Fruit fly (Drosophila melanogaster) whole organism, embryonic: Measurements from ENCODE around the gene CG8206.

Experiments used
- Adf1 ChIP-seq: fragments of 200-800 bp; sonication (Bioruptor generic); IDR thresholded peaks from 2 replicates; pipeline ENCODE4 v1.3.6; 2022; ENCODE audit warnings: missing biosample characterization, missing genetic modification characterization
- Atf-2 ChIP-seq: fragments of 200-800 bp; sonication (Bioruptor generic); optimal IDR thresholded peaks from 2 replicates; lab custom pipeline; 2016; ENCODE audit warnings: missing biosample characterization, missing genetic modification characterization
- Blimp-1 ChIP-seq: fragments of 200-800 bp; sonication (Bioruptor generic); optimal IDR thresholded peaks from 3 replicates; lab custom pipeline; 2018; ENCODE audit warnings: missing biosample characterization, missing genetic modification characterization, mild to moderate bottlenecking, moderate library complexity, missing genetic modification reagents
- CG10267 ChIP-seq: fragments of 200-800 bp; sonication (Bioruptor generic); optimal IDR thresholded peaks from 2 replicates; lab custom pipeline; 2018; ENCODE audit warnings: missing biosample characterization, mild to moderate bottlenecking, missing genetic modification characterization, moderate library complexity
- CG10654 ChIP-seq: fragments of 200-800 bp; sonication (Bioruptor generic); optimal IDR thresholded peaks from 2 replicates; lab custom pipeline; 2016; ENCODE audit warnings: missing biosample characterization, missing genetic modification characterization
- CG11456 ChIP-seq: fragments of 200-800 bp; sonication (Bioruptor generic); IDR thresholded peaks from 3 replicates; pipeline ENCODE4 v1.3.6; 2022; ENCODE audit warnings: missing biosample characterization, missing genetic modification characterization
- CG12659 ChIP-seq: fragments of 200-800 bp; sonication (Bioruptor generic); optimal IDR thresholded peaks from 3 replicates; lab custom pipeline; 2017; ENCODE audit warnings: mild to moderate bottlenecking, missing biosample characterization, missing genetic modification reagents, missing genetic modification characterization
- CG12769 ChIP-seq: fragments of 200-800 bp; sonication (Bioruptor generic); optimal IDR thresholded peaks from 2 replicates; lab custom pipeline; 2019; ENCODE audit warnings: missing biosample characterization, mild to moderate bottlenecking, missing genetic modification characterization, moderate library complexity
- CG15269 ChIP-seq: fragments of 200-800 bp; sonication (Bioruptor generic); optimal IDR thresholded peaks from 2 replicates; lab custom pipeline; 2018; ENCODE audit warnings: missing biosample characterization, mild to moderate bottlenecking, missing genetic modification characterization, moderate library complexity
- CG15514 ChIP-seq: fragments of 200-800 bp; sonication (Bioruptor generic); optimal IDR thresholded peaks from 3 replicates; lab custom pipeline; 2017; ENCODE audit warnings: missing biosample characterization, missing genetic modification characterization, mild to moderate bottlenecking, moderate library complexity, missing genetic modification reagents
- CG17361 ChIP-seq: fragments of 200-800 bp; sonication (Bioruptor generic); IDR thresholded peaks from 3 replicates; pipeline ENCODE4 v1.3.6; 2022; ENCODE audit warnings: missing biosample characterization, missing genetic modification characterization
- CG17829 ChIP-seq: fragments of 200-800 bp; optimal IDR thresholded peaks from 2 replicates; lab custom pipeline; 2019; ENCODE audit warnings: missing biosample characterization, mild to moderate bottlenecking, missing genetic modification characterization, moderate library complexity
- CG30020 ChIP-seq: fragments of 200-800 bp; optimal IDR thresholded peaks from 2 replicates; lab custom pipeline; 2019; ENCODE audit warnings: missing biosample characterization, mild to moderate bottlenecking, missing genetic modification characterization, moderate library complexity
- CG3281 ChIP-seq: fragments of 200-800 bp; sonication (Bioruptor generic); optimal IDR thresholded peaks from 3 replicates; lab custom pipeline; 2017; ENCODE audit warnings: missing biosample characterization, mild to moderate bottlenecking, missing genetic modification characterization
- CG3407 ChIP-seq: fragments of 200-800 bp; sonication (Bioruptor generic); optimal IDR thresholded peaks from 2 replicates; lab custom pipeline; 2018; ENCODE audit warnings: missing biosample characterization, mild to moderate bottlenecking, missing genetic modification characterization
- CG3726 ChIP-seq: fragments of 200-800 bp; sonication (Bioruptor generic); IDR thresholded peaks from 3 replicates; pipeline ENCODE4, ENCODE4 v1.3.6; 2022; ENCODE audit warnings: missing biosample characterization, missing genetic modification characterization
- CG3995 ChIP-seq: fragments of 200-800 bp; sonication (Bioruptor generic); optimal IDR thresholded peaks from 3 replicates; lab custom pipeline; 2016; ENCODE audit warnings: missing biosample characterization, missing genetic modification characterization
- CG4328 ChIP-seq: fragments of 200-800 bp; sonication (Bioruptor generic); optimal IDR thresholded peaks from 3 replicates; lab custom pipeline; 2017; ENCODE audit warnings: missing biosample characterization, missing genetic modification reagents, missing genetic modification characterization
- CG6654 ChIP-seq: fragments of 200-800 bp; sonication (Bioruptor generic); optimal IDR thresholded peaks from 2 replicates; lab custom pipeline; 2017; ENCODE audit warnings: missing biosample characterization, mild to moderate bottlenecking, missing genetic modification characterization
- CG6813 ChIP-seq: fragments of 200-800 bp; sonication (Bioruptor generic); optimal IDR thresholded peaks from 2 replicates; lab custom pipeline; 2017; ENCODE audit warnings: missing biosample characterization, missing genetic modification characterization, mild to moderate bottlenecking, moderate library complexity, missing genetic modification reagents
- CG7928 ChIP-seq: fragments of 200-800 bp; sonication (Bioruptor generic); optimal IDR thresholded peaks from 2 replicates; lab custom pipeline; 2017; ENCODE audit warnings: missing biosample characterization, mild to moderate bottlenecking, missing genetic modification characterization
- CTCF ChIP-seq: fragments of 200-800 bp; sonication (Bioruptor generic); optimal IDR thresholded peaks from 2 replicates; lab custom pipeline; 2017; ENCODE audit warnings: missing biosample characterization, mild to moderate bottlenecking, missing genetic modification characterization, moderate library complexity
- Camta ChIP-seq: fragments of 200-800 bp; sonication (Bioruptor generic); optimal IDR thresholded peaks from 2 replicates; lab custom pipeline; 2016; ENCODE audit warnings: missing biosample characterization, missing genetic modification characterization
- Chrac-16 ChIP-seq: fragments of 200-800 bp; sonication (Bioruptor generic); optimal IDR thresholded peaks from 3 replicates; lab custom pipeline; 2016; ENCODE audit warnings: missing biosample characterization, missing genetic modification characterization
- Deaf1 ChIP-seq: fragments of 200-800 bp; optimal IDR thresholded peaks from 3 replicates; lab custom pipeline; 2019; ENCODE audit warnings: missing biosample characterization, mild to moderate bottlenecking, missing genetic modification characterization, moderate library complexity
- HLH4C ChIP-seq: fragments of 200-800 bp; sonication (Bioruptor generic); IDR thresholded peaks from 3 replicates; pipeline ENCODE4 v1.3.6; 2022; ENCODE audit warnings: missing biosample characterization, missing genetic modification characterization; ENCODE audit not compliant: partially characterized antibody
- Lhr ChIP-seq: fragments of 200-800 bp; sonication (Bioruptor generic); optimal IDR thresholded peaks from 3 replicates; lab custom pipeline; 2017; ENCODE audit warnings: mild to moderate bottlenecking, missing biosample characterization, missing genetic modification reagents, missing genetic modification characterization
- MBD-R2 ChIP-seq: fragments of 200-800 bp; sonication (Bioruptor generic); IDR thresholded peaks from 2 replicates; pipeline ENCODE4 v1.3.6; 2022; ENCODE audit warnings: missing biosample characterization, missing genetic modification characterization
- MESR4 ChIP-seq: fragments of 200-800 bp; sonication (Bioruptor generic); optimal IDR thresholded peaks from 2 replicates; lab custom pipeline; 2018; ENCODE audit warnings: missing biosample characterization, mild to moderate bottlenecking, missing genetic modification characterization, moderate library complexity
- Side ChIP-seq: fragments of 200-800 bp; sonication (Bioruptor generic); optimal IDR thresholded peaks from 2 replicates; lab custom pipeline; 2016; ENCODE audit warnings: missing biosample characterization, missing genetic modification characterization
- Stat92E ChIP-seq, 3 experiments: fragments of >200 bp in 2 of 3; fragments of 200-800 bp in 1 of 3; sonication (Bioruptor generic) in 1 of 3; optimal IDR thresholded peaks; 2 replicates each; lab custom pipeline; 2017 to 2019; ENCODE audit warnings: missing biosample characterization in 3 of 3, missing genetic modification characterization in 3 of 3, mild to moderate bottlenecking in 1 of 3, moderate library complexity in 1 of 3
- YL-1 ChIP-seq: fragments of 200-800 bp; sonication (Bioruptor generic); optimal IDR thresholded peaks from 3 replicates; lab custom pipeline; 2017; ENCODE audit warnings: missing biosample characterization, mild to moderate bottlenecking, missing genetic modification characterization
- abd-A ChIP-seq: fragments of 200-800 bp; sonication (Bioruptor generic); optimal IDR thresholded peaks from 3 replicates; lab custom pipeline; 2019; ENCODE audit warnings: missing biosample characterization, mild to moderate bottlenecking, missing genetic modification characterization, moderate library complexity
- amos ChIP-seq: fragments of 200-800 bp; sonication (Bioruptor generic); IDR thresholded peaks from 2 replicates; pipeline ENCODE4 v1.3.6; 2022; ENCODE audit warnings: missing biosample characterization, missing genetic modification characterization; ENCODE audit not compliant: partially characterized antibody
- danr ChIP-seq: fragments of 200-800 bp; sonication (Bioruptor generic); IDR thresholded peaks from 2 replicates; pipeline ENCODE4 v1.3.6; 2022; ENCODE audit warnings: missing biosample characterization, missing genetic modification characterization
- esg ChIP-seq: fragments of 200-800 bp; sonication (Bioruptor generic); conservative IDR thresholded peaks from 2 replicates; pipeline ENCODE4 v1.3.6; 2022; ENCODE audit warnings: missing biosample characterization, missing genetic modification characterization
- gcm2 ChIP-seq: fragments of 200-800 bp; sonication (Bioruptor generic); optimal IDR thresholded peaks from 2 replicates; lab custom pipeline; 2016; ENCODE audit warnings: missing biosample characterization, missing genetic modification characterization
- lilli ChIP-seq: fragments of 200-800 bp; sonication (Bioruptor generic); optimal IDR thresholded peaks from 3 replicates; lab custom pipeline; 2016; ENCODE audit warnings: missing biosample characterization, missing genetic modification characterization
- lov ChIP-seq, 2 experiments: fragments of 200-800 bp in 1 of 2; fragments of >200 bp in 1 of 2; sonication (Bioruptor generic) in 1 of 2; IDR thresholded peaks in 1 of 2; optimal IDR thresholded peaks in 1 of 2; 2 replicates in 1 of 2; 3 replicates in 1 of 2; pipeline versions ENCODE4 v1.3.6 to Lab custom; 2017 to 2022; ENCODE audit warnings: missing biosample characterization in 1 of 2, missing genetic modification characterization in 1 of 2
- peb ChIP-seq: fragments of 200-800 bp; sonication (Bioruptor generic); IDR thresholded peaks from 2 replicates; pipeline ENCODE4 v1.3.6; 2022; ENCODE audit warnings: missing biosample characterization, missing genetic modification characterization
- phol ChIP-seq: fragments of 200-800 bp; sonication (Bioruptor generic); optimal IDR thresholded peaks from 3 replicates; lab custom pipeline; 2018; ENCODE audit warnings: missing biosample characterization, mild to moderate bottlenecking, missing genetic modification characterization, moderate library complexity
- pzg ChIP-seq: fragments of 200-800 bp; sonication (Bioruptor generic); optimal IDR thresholded peaks from 3 replicates; lab custom pipeline; 2018; ENCODE audit warnings: missing biosample characterization, mild to moderate bottlenecking, missing genetic modification characterization, moderate library complexity
- ro ChIP-seq: fragments of 200-800 bp; sonication (Bioruptor generic); IDR thresholded peaks from 2 replicates; pipeline ENCODE4 v1.3.6; 2022; ENCODE audit warnings: missing biosample characterization, missing genetic modification characterization
- salm ChIP-seq: fragments of 200-800 bp; sonication (Bioruptor generic); optimal IDR thresholded peaks from 2 replicates; lab custom pipeline; 2018; ENCODE audit warnings: missing biosample characterization, mild to moderate bottlenecking, missing genetic modification characterization
- sens-2 ChIP-seq: fragments of 200-800 bp; sonication (Bioruptor generic); IDR thresholded peaks from 2 replicates; pipeline ENCODE4 v1.3.6; 2022; ENCODE audit warnings: missing biosample characterization, missing genetic modification characterization
- sisA ChIP-seq: fragments of 200-800 bp; sonication (Bioruptor generic); IDR thresholded peaks from 2 replicates; pipeline ENCODE4 v1.3.6; 2022; ENCODE audit warnings: missing biosample characterization, missing genetic modification characterization
- unc-4 ChIP-seq: fragments of 200-800 bp; sonication (Bioruptor generic); IDR thresholded peaks from 2 replicates; pipeline ENCODE4 v1.3.6; 2022; ENCODE audit warnings: missing biosample characterization, missing genetic modification characterization; ENCODE audit not compliant: partially characterized antibody
- vnd ChIP-seq: fragments of 200-800 bp; sonication (Bioruptor generic); IDR thresholded peaks from 3 replicates; pipeline ENCODE4 v1.3.6; 2022; ENCODE audit warnings: missing biosample characterization, missing genetic modification characterization; ENCODE audit not compliant: partially characterized antibody
- wor ChIP-seq: fragments of 200-800 bp; sonication (Bioruptor generic); IDR thresholded peaks from 2 replicates; pipeline ENCODE4 v1.3.6; 2022; ENCODE audit warnings: missing biosample characterization, missing genetic modification characterization
- yki ChIP-seq: fragments of >200 bp; optimal IDR thresholded peaks from 3 replicates; lab custom pipeline; 2018

Gene CG8206

dm6 chrX:15701047-15701446 lies 38.0 kb upstream of the CG8206 start, which contains the start of gene CG9240 (continued):
- TF ChIP-seq unc-4 (GFP tag; lab: Robert Waterston, UW), result 0 out of 2 replicates have a peak, but pooled peaks have one; percentile 21
- TF ChIP-seq CG17829 (tag; lab: Kevin White, UChicago), result peak; percentile 18
- no peak for TF ChIP-seq sens-2 (GFP tag; lab: Robert Waterston, UW)
- peak; percentile 28; the same call in 1 of the 2 replicates for TF ChIP-seq amos (GFP tag; lab: Robert Waterston, UW)
- TF ChIP-seq MESR4 (GFP tag; lab: Kevin White, UChicago), result peak; percentile 56
- no peak for TF ChIP-seq CG15269
- TF ChIP-seq CG10654 (GFP tag; lab: Kevin White, UChicago), result no peak
- peak; percentile 25 for TF ChIP-seq CG3281 (GFP tag; lab: Kevin White, UChicago)
- TF ChIP-seq CG3726 (GFP tag; lab: Robert Waterston, UW), result no peak
- TF ChIP-seq Deaf1 (tag; lab: Kevin White, UChicago), result no peak
- 0 out of 2 replicates have a peak, but pooled peaks have one; percentile 14 for TF ChIP-seq Adf1
- TF ChIP-seq Chrac-16 (GFP tag; lab: Kevin White, UChicago), result no peak
- TF ChIP-seq pzg (GFP tag; lab: Kevin White, UChicago), result peak; percentile 69
- TF ChIP-seq CG7928 (GFP tag; lab: Kevin White, UChicago), result peak; percentile 98
- TF ChIP-seq gcm2, result no peak
- TF ChIP-seq Side (GFP tag; lab: Kevin White, UChicago), result no peak
- TF ChIP-seq Camta (GFP tag; lab: Kevin White, UChicago), result no peak
- TF ChIP-seq CG3995 (GFP tag; lab: Kevin White, UChicago), result peak; percentile 28
- TF ChIP-seq CG10267 (tag; lab: Kevin White, UChicago), result peak; percentile 4
- TF ChIP-seq MBD-R2 (GFP tag; lab: Robert Waterston, UW), result peak; percentile 87
- TF ChIP-seq Stat92E (GFP tag; optimal IDR thresholded peaks at IDR 0.05; lab: Kevin White, UChicago), result no peak
- TF ChIP-seq esg (GFP tag; lab: Robert Waterston, UW), result no peak
- TF ChIP-seq CG3407 (GFP tag; lab: Kevin White, UChicago), result no peak
- peak; percentile 41 for TF ChIP-seq YL-1 (GFP tag; lab: Kevin White, UChicago)
- TF ChIP-seq phol (tag; lab: Kevin White, UChicago), result peak; percentile 12
- TF ChIP-seq CG15514, result peak; percentile 69
- TF ChIP-seq ro, result no peak
- TF ChIP-seq yki, result no peak
- no peak for TF ChIP-seq abd-A
- TF ChIP-seq, all 482 proteins: peak for 46

DNA sequence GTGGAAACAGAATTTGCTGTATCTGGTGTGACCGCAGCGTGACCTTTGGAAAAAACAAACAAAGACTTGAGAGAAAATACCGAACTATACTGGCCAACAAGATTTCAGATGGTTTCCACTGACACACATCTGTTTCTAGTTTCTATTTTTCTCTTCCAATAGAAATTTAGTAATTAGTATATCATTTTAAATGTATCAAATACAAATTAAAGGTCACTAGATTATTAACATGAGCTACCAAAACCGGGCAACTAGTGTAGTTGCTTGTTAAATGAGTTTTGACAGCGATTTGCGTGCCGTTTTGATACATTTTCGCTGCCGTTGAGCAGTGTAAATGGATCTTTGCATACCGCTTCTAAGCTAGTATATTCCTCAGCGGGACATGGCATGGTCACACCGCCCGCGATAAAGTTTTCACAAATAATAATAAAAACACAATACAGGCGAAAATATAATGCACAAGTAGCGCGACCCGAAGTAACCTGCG lies 35.3 kb upstream of the CG8206 start, which contains the start of the genes Pis and Hap40:
Gene Pis, minus strand, starts transcription at position 51 of the 487 bp plus-strand sequence.
Gene Hap40, plus strand, starts transcription at position 406 of the 487 bp plus-strand sequence.
- TF ChIP-seq CG12769 (tag; lab: Kevin White, UChicago) (peak; percentile 61), CG17361 (peak; percentile 88), vnd (GFP tag; lab: Robert Waterston, UW) (no peak), HLH4C (no peak), Blimp-1 (GFP tag; lab: Kevin White, UChicago) (no peak), CG6654 (no peak), Camta (GFP tag; lab: Kevin White, UChicago) (peak; percentile 50), lov (optimal IDR thresholded peaks at IDR 0.05; lab: Kevin White, UChicago) (no peak), lov (GFP tag; IDR thresholded peaks at IDR 0.05; lab: Robert Waterston, UW) (no peak), Atf-2 (peak; percentile 26), lilli (GFP tag; lab: Kevin White, UChicago) (peak; percentile 77), CG11456 (GFP tag; lab: Robert Waterston, UW) (peak; percentile 71; the same call in 2 of the 3 replicates), sisA (GFP tag; lab: Robert Waterston, UW) (peak; percentile 70), Lhr (GFP tag; lab: Kevin White, UChicago) (peak; percentile 78), wor (GFP tag; lab: Robert Waterston, UW) (peak; percentile 64), peb (GFP tag; lab: Robert Waterston, UW) (peak; percentile 16; the same call in 1 of the 2 replicates), CTCF (peak; percentile 13), CG6813 (no peak), CG30020 (tag; lab: Kevin White, UChicago) (peak; percentile 93), CG12659 (GFP tag; lab: Kevin White, UChicago) (peak; percentile 88), danr (GFP tag; lab: Robert Waterston, UW) (0 out of 2 replicates have a peak, but pooled peaks have one; percentile 35), CG4328 (GFP tag; lab: Kevin White, UChicago) (peak; percentile 31), salm (peak; percentile 27)
